Worm (Caenorhabditis elegans) whole organism, L4 larva: Measurements from ENCODE around the gene tsp-5.

ENCODE experiments used
- ama-1 ChIP-seq: fragments of 150-350 bp; optimal IDR thresholded peaks from 2 replicates; lab custom pipeline; 2014; ENCODE audit warnings: inconsistent platforms, mixed read lengths
- ceh-62 ChIP-seq: sonication (generic microtip); optimal IDR thresholded peaks from 2 replicates; lab custom pipeline; 2017; ENCODE audit warnings: missing biosample characterization, missing genetic modification characterization
- hlh-11 ChIP-seq: fragments of 200-800 bp; sonication (Bioruptor generic); optimal IDR thresholded peaks from 2 replicates; lab custom pipeline; 2018; ENCODE audit warnings: mild to moderate bottlenecking, missing genetic modification characterization, missing compliant biosample characterization
- lin-15B ChIP-seq: fragments of 150-350 bp; sonication (generic microtip); optimal IDR thresholded peaks from 3 replicates; lab custom pipeline; 2014; ENCODE audit warnings: missing biosample characterization, missing genetic modification characterization
- lin-38 ChIP-seq: fragments of 200-800 bp; sonication (Bioruptor generic); IDR thresholded peaks from 2 replicates; pipeline ENCODE4 v1.3.6; 2022; ENCODE audit warnings: missing genetic modification reagents, missing genetic modification characterization, missing compliant biosample characterization
- nhr-237 ChIP-seq: sonication (generic microtip); optimal IDR thresholded peaks from 2 replicates; lab custom pipeline; 2017; ENCODE audit warnings: missing biosample characterization, missing genetic modification characterization

DNA sequence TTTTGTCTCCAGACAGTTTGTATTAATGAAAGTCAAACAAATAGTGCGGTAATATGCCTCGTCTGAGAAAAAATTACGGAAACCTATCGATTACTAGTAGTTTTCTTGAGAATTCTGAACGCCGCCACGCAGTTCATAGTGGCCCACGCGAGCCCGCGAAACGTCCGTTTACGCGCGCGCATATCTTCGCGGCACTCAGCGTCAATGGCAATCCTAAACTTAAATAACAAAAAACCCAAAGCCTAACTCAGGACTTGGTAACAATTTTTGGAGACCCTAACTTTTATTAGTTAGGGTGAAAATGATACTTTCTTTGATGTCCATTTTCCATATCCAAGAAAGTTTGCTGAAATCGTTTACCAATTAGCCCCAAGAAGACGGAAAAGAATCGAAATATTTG is 9.9 kb upstream of the tsp-5 start:
- TF ChIP-seq lin-38, result no peak
- no peak for TF ChIP-seq lin-15B (tag; lab: Kevin White, UChicago)
- TF ChIP-seq ceh-62 (tag; lab: Kevin White, UChicago), result no peak
- no peak for TF ChIP-seq ama-1
- no peak for TF ChIP-seq nhr-237 (tag; lab: Kevin White, UChicago)
- no peak for TF ChIP-seq hlh-11 (tag; lab: Kevin White, UChicago)
